Worm (Caenorhabditis elegans): ENCODE data around the gene C41H7.9.
"Not testable (repeated sequence)": the region's sequence is repeated elsewhere in the genome, so short reads cannot be mapped to it uniquely, and the experiment has no call there.

Gene C41H7.9

ce11 chrII:3044023-3044422 lies 32.0 kb upstream of the C41H7.9 start, which contains the start of gene sri-29:
Gene sri-29 (plus strand): TSS chrII:3044323.
- TF ChIP-seq W03F9.2 (tag; optimal IDR thresholded peaks at IDR 0.05), result no peak
- no peak for TF ChIP-seq him-1 (tag; optimal IDR thresholded peaks at IDR 0.05)
- TF ChIP-seq dao-5 (tag; optimal IDR thresholded peaks at IDR 0.05), result no peak

- TF ChIP-seq him-1 (tag; optimal IDR thresholded peaks at IDR 0.05), result no peak
- TF ChIP-seq W03F9.2 (tag; optimal IDR thresholded peaks at IDR 0.05), result no peak
- no peak for TF ChIP-seq dao-5 (tag; optimal IDR thresholded peaks at IDR 0.05)
These were observed 31.3 kb upstream of the C41H7.9 start, which contains the start of gene B0454.8 for ce11 chrII:3043358-3043757. Gene B0454.8 (minus strand): TSS chrII:3043458.

- TF ChIP-seq him-1 (tag; optimal IDR thresholded peaks at IDR 0.05), result no peak
- TF ChIP-seq dao-5 (tag; optimal IDR thresholded peaks at IDR 0.05), result no peak
- TF ChIP-seq W03F9.2 (tag; optimal IDR thresholded peaks at IDR 0.05), result no peak
These were observed 26.4 kb upstream of the C41H7.9 start, which contains the start of the genes B0454.26 and B0454.5 for ce11 chrII:3038453-3038909. Gene B0454.26 (minus strand): TSS chrII:3038553. Gene B0454.5 (plus strand): TSS chrII:3038859.

- TF ChIP-seq dao-5 (tag; optimal IDR thresholded peaks at IDR 0.05) (no peak), him-1 (tag; optimal IDR thresholded peaks at IDR 0.05) (no peak), W03F9.2 (tag; optimal IDR thresholded peaks at IDR 0.05) (no peak)
These were observed 24.3 kb upstream of the C41H7.9 start for ce11 chrII:3036344-3036743.

ce11 chrII:3034914-3035313 lies 22.9 kb upstream of the C41H7.9 start:
- no peak for TF ChIP-seq W03F9.2 (tag; optimal IDR thresholded peaks at IDR 0.05)
- no peak for TF ChIP-seq dao-5 (tag; optimal IDR thresholded peaks at IDR 0.05)

- TF ChIP-seq W03F9.2, dao-5, him-1 (tag; optimal IDR thresholded peaks at IDR 0.05): not testable (repeated sequence)
These were observed 20.4 kb upstream of the C41H7.9 start, which contains the start of gene B0454.6 for ce11 chrII:3032480-3032879. Gene B0454.6 (plus strand): TSS chrII:3032780.

- TF ChIP-seq him-1 (tag; optimal IDR thresholded peaks at IDR 0.05), result no peak
These were observed 18.4 kb upstream of the C41H7.9 start for ce11 chrII:3030416-3030815.

ce11 chrII:3028264-3028663 lies 16.2 kb upstream of the C41H7.9 start:
- TF ChIP-seq dao-5 (tag; optimal IDR thresholded peaks at IDR 0.05) (no peak), him-1 (tag; optimal IDR thresholded peaks at IDR 0.05) (no peak), W03F9.2 (tag; optimal IDR thresholded peaks at IDR 0.05) (no peak)

- no peak for TF ChIP-seq him-1 (tag; optimal IDR thresholded peaks at IDR 0.05)
- TF ChIP-seq dao-5 (tag; optimal IDR thresholded peaks at IDR 0.05), result no peak
- TF ChIP-seq W03F9.2 (tag; optimal IDR thresholded peaks at IDR 0.05), result no peak
These were observed 12.6 kb upstream of the C41H7.9 start for ce11 chrII:3024655-3025054.

ce11 chrII:3023381-3023935 lies 11.4 kb upstream of the C41H7.9 start, which contains the start of gene clec-2:
Gene clec-2 (minus strand): TSS chrII:3023431.
- TF ChIP-seq W03F9.2 (tag; optimal IDR thresholded peaks at IDR 0.05) (no peak), him-1 (tag; optimal IDR thresholded peaks at IDR 0.05) (no peak), dao-5 (tag; optimal IDR thresholded peaks at IDR 0.05) (no peak)

ce11 chrII:3020899-3021298 lies 8.9 kb upstream of the C41H7.9 start:
- TF ChIP-seq dao-5 (tag; optimal IDR thresholded peaks at IDR 0.05), result no peak
- TF ChIP-seq him-1 (tag; optimal IDR thresholded peaks at IDR 0.05), result no peak
- no peak for TF ChIP-seq W03F9.2 (tag; optimal IDR thresholded peaks at IDR 0.05)

- TF ChIP-seq W03F9.2 (tag; optimal IDR thresholded peaks at IDR 0.05), result no peak
- TF ChIP-seq dao-5 (tag; optimal IDR thresholded peaks at IDR 0.05), result no peak
- no peak for TF ChIP-seq him-1 (tag; optimal IDR thresholded peaks at IDR 0.05)
These were observed 7.8 kb upstream of the C41H7.9 start, which contains the start of gene clec-3 for ce11 chrII:3019807-3020206. Gene clec-3 (minus strand): TSS chrII:3019907.

ce11 chrII:3014196-3014849 lies 2.3 kb upstream of the C41H7.9 start, which contains the start of gene C41H7.2:
Gene C41H7.2 (plus strand): TSS chrII:3014817.
- no peak for TF ChIP-seq W03F9.2 (tag; optimal IDR thresholded peaks at IDR 0.05)
- no peak for TF ChIP-seq him-1 (tag; optimal IDR thresholded peaks at IDR 0.05)
- TF ChIP-seq dao-5 (tag; optimal IDR thresholded peaks at IDR 0.05), result no peak

- TF ChIP-seq him-1 (tag; optimal IDR thresholded peaks at IDR 0.05) (no peak), dao-5 (tag; optimal IDR thresholded peaks at IDR 0.05) (no peak), W03F9.2 (tag; optimal IDR thresholded peaks at IDR 0.05) (no peak)
These were observed 3.6 kb downstream of the C41H7.9 start, which contains the start of gene sdz-5 for ce11 chrII:3008400-3008799. Gene sdz-5 (plus strand): TSS chrII:3008700.

Measured in whole organism, L4/young adult.